Fruit fly (Drosophila melanogaster) whole organism, embryonic: Measurements from ENCODE around the gene Gk2.
A peak's percentile ranks its signal among the peaks of the same experiment; 100 is the strongest.

Source experiments
- Blimp-1 ChIP-seq: fragments of 200-800 bp; sonication (Bioruptor generic); optimal IDR thresholded peaks from 3 replicates; lab custom pipeline; 2018; ENCODE audit warnings: missing biosample characterization, missing genetic modification characterization, mild to moderate bottlenecking, moderate library complexity, missing genetic modification reagents
- CG10209 ChIP-seq: fragments of 200-800 bp; sonication (Bioruptor generic); optimal IDR thresholded peaks from 3 replicates; lab custom pipeline; 2017; ENCODE audit warnings: missing biosample characterization, mild to moderate bottlenecking, missing genetic modification characterization, missing genetic modification reagents
- CG10267 ChIP-seq: fragments of 200-800 bp; sonication (Bioruptor generic); optimal IDR thresholded peaks from 2 replicates; lab custom pipeline; 2018; ENCODE audit warnings: missing biosample characterization, mild to moderate bottlenecking, missing genetic modification characterization, moderate library complexity
- CG14050 ChIP-seq: fragments of 200-800 bp; sonication (Bioruptor generic); IDR thresholded peaks from 3 replicates; pipeline ENCODE4 v1.3.6; 2022; ENCODE audit warnings: missing biosample characterization, missing genetic modification characterization
- CG15073 ChIP-seq: fragments of 200-800 bp; sonication (Bioruptor generic); optimal IDR thresholded peaks from 2 replicates; lab custom pipeline; 2016; ENCODE audit warnings: missing biosample characterization, missing genetic modification characterization
- CG1603 ChIP-seq: fragments of 200-800 bp; sonication (Bioruptor generic); optimal IDR thresholded peaks from 2 replicates; lab custom pipeline; 2019; ENCODE audit warnings: missing biosample characterization, mild to moderate bottlenecking, missing genetic modification characterization, moderate library complexity
- CG2120 ChIP-seq: fragments of 200-800 bp; sonication (Bioruptor generic); optimal IDR thresholded peaks from 3 replicates; lab custom pipeline; 2016; ENCODE audit warnings: missing biosample characterization, missing genetic modification characterization
- CG2129 ChIP-seq: fragments of 200-800 bp; sonication (Bioruptor generic); IDR thresholded peaks from 2 replicates; pipeline ENCODE4 v1.3.6; 2022; ENCODE audit warnings: missing biosample characterization, missing genetic modification characterization; ENCODE audit not compliant: partially characterized antibody
- CG30431 ChIP-seq: fragments of 200-800 bp; sonication (Bioruptor generic); optimal IDR thresholded peaks from 2 replicates; lab custom pipeline; 2017; ENCODE audit warnings: missing biosample characterization, missing genetic modification characterization
- CG33213 ChIP-seq: fragments of 200-800 bp; sonication (Bioruptor generic); optimal IDR thresholded peaks from 3 replicates; lab custom pipeline; 2016; ENCODE audit warnings: missing biosample characterization, missing genetic modification characterization
- CG4328 ChIP-seq: fragments of 200-800 bp; sonication (Bioruptor generic); optimal IDR thresholded peaks from 3 replicates; lab custom pipeline; 2017; ENCODE audit warnings: missing biosample characterization, missing genetic modification reagents, missing genetic modification characterization
- CG4617 ChIP-seq: fragments of 200-800 bp; sonication (Bioruptor generic); optimal IDR thresholded peaks from 3 replicates; lab custom pipeline; 2016; ENCODE audit warnings: missing biosample characterization, missing genetic modification characterization, borderline replicate concordance
- CG6765 ChIP-seq: fragments of 200-800 bp; sonication (Bioruptor generic); optimal IDR thresholded peaks from 3 replicates; lab custom pipeline; 2017; ENCODE audit warnings: missing biosample characterization, mild to moderate bottlenecking, missing genetic modification characterization
- CG6854 ChIP-seq: fragments of 200-800 bp; sonication (Bioruptor generic); optimal IDR thresholded peaks from 3 replicates; lab custom pipeline; 2017; ENCODE audit warnings: missing biosample characterization, mild to moderate bottlenecking, missing genetic modification characterization
- CG7357 ChIP-seq: fragments of 200-800 bp; sonication (Bioruptor generic); IDR thresholded peaks from 3 replicates; pipeline ENCODE4 v1.3.6; 2022; ENCODE audit warnings: missing biosample characterization, missing genetic modification characterization
- CG7839 ChIP-seq: fragments of 200-800 bp; sonication (Bioruptor generic); optimal IDR thresholded peaks from 3 replicates; lab custom pipeline; 2018; ENCODE audit warnings: missing biosample characterization, mild to moderate bottlenecking, missing genetic modification characterization, moderate library complexity
- CG7987 ChIP-seq: fragments of 200-800 bp; sonication (Bioruptor generic); optimal IDR thresholded peaks from 2 replicates; lab custom pipeline; 2018; ENCODE audit warnings: missing biosample characterization, mild to moderate bottlenecking, missing genetic modification characterization, moderate library complexity
- CG8281 ChIP-seq: fragments of 200-800 bp; sonication (Bioruptor generic); optimal IDR thresholded peaks from 2 replicates; lab custom pipeline; 2018; ENCODE audit warnings: missing biosample characterization, mild to moderate bottlenecking, missing genetic modification characterization, moderate library complexity
- CG8388 ChIP-seq: fragments of 200-800 bp; sonication (Bioruptor generic); optimal IDR thresholded peaks from 2 replicates; lab custom pipeline; 2019; ENCODE audit warnings: missing biosample characterization, mild to moderate bottlenecking, missing genetic modification characterization, moderate library complexity
- CG9609 ChIP-seq: fragments of 200-800 bp; sonication (Bioruptor generic); optimal IDR thresholded peaks from 3 replicates; lab custom pipeline; 2016; ENCODE audit warnings: missing biosample characterization, missing genetic modification characterization
- Drgx ChIP-seq: fragments of 200-800 bp; sonication (Bioruptor generic); IDR thresholded peaks from 2 replicates; pipeline ENCODE4 v1.3.6; 2022; ENCODE audit warnings: missing biosample characterization, missing genetic modification characterization
- HLH4C ChIP-seq: fragments of 200-800 bp; sonication (Bioruptor generic); IDR thresholded peaks from 3 replicates; pipeline ENCODE4 v1.3.6; 2022; ENCODE audit warnings: missing biosample characterization, missing genetic modification characterization; ENCODE audit not compliant: partially characterized antibody
- Hand ChIP-seq: fragments of 200-800 bp; sonication (Bioruptor generic); optimal IDR thresholded peaks from 2 replicates; lab custom pipeline; 2017; ENCODE audit warnings: mild to moderate bottlenecking, missing biosample characterization, missing genetic modification reagents, missing genetic modification characterization
- HmgD ChIP-seq: fragments of 200-800 bp; sonication (Bioruptor generic); optimal IDR thresholded peaks from 3 replicates; lab custom pipeline; 2016; ENCODE audit warnings: missing biosample characterization, missing genetic modification characterization
- Hmr ChIP-seq: fragments of 200-800 bp; sonication (Bioruptor generic); optimal IDR thresholded peaks from 3 replicates; lab custom pipeline; 2017; ENCODE audit warnings: mild to moderate bottlenecking, missing biosample characterization, missing genetic modification reagents, missing genetic modification characterization
- Mes4 ChIP-seq: fragments of 200-800 bp; sonication (Bioruptor generic); optimal IDR thresholded peaks from 2 replicates; lab custom pipeline; 2016; ENCODE audit warnings: missing biosample characterization, missing genetic modification characterization
- Oli ChIP-seq: fragments of 200-800 bp; sonication (Bioruptor generic); optimal IDR thresholded peaks from 2 replicates; lab custom pipeline; 2018; ENCODE audit warnings: missing biosample characterization, mild to moderate bottlenecking, missing genetic modification characterization, moderate library complexity
- Six4 ChIP-seq: fragments of 200-800 bp; sonication (Bioruptor generic); optimal IDR thresholded peaks from 2 replicates; lab custom pipeline; 2016; ENCODE audit warnings: missing biosample characterization, missing genetic modification characterization
- Xrp1 ChIP-seq: fragments of 200-800 bp; sonication (Bioruptor generic); IDR thresholded peaks from 2 replicates; pipeline ENCODE4 v1.3.6; 2022; ENCODE audit warnings: missing biosample characterization, missing genetic modification characterization
- br ChIP-seq: fragments of >200 bp; optimal IDR thresholded peaks from 2 replicates; lab custom pipeline; 2017
- crc ChIP-seq: fragments of 200-800 bp; sonication (Bioruptor generic); optimal IDR thresholded peaks from 2 replicates; lab custom pipeline; 2016; ENCODE audit warnings: missing biosample characterization, missing genetic modification characterization
- crp ChIP-seq, 2 experiments: fragments of 200-800 bp; sonication (Bioruptor generic); optimal IDR thresholded peaks; 2 replicates in 1 of 2; 3 replicates in 1 of 2; lab custom pipeline; 2017; ENCODE audit warnings: missing biosample characterization in 2 of 2, missing genetic modification characterization in 2 of 2, mild to moderate bottlenecking in 1 of 2, moderate library complexity in 1 of 2
- eyg ChIP-seq: fragments of 200-800 bp; sonication (Bioruptor generic); optimal IDR thresholded peaks from 3 replicates; lab custom pipeline; 2016; ENCODE audit warnings: missing biosample characterization, missing genetic modification characterization
- fd3F ChIP-seq: fragments of 200-800 bp; sonication (Bioruptor generic); optimal IDR thresholded peaks from 2 replicates; lab custom pipeline; 2018; ENCODE audit warnings: missing biosample characterization, mild to moderate bottlenecking, missing genetic modification characterization, moderate library complexity
- fd64A ChIP-seq: fragments of 200-800 bp; sonication (Bioruptor generic); optimal IDR thresholded peaks from 3 replicates; lab custom pipeline; 2018; ENCODE audit warnings: missing biosample characterization, mild to moderate bottlenecking, missing genetic modification characterization
- fru ChIP-seq: fragments of >200 bp; optimal IDR thresholded peaks from 2 replicates; lab custom pipeline; 2017
- gsb-n ChIP-seq: fragments of 200-800 bp; sonication (Bioruptor generic); optimal IDR thresholded peaks from 3 replicates; lab custom pipeline; 2018; ENCODE audit warnings: missing biosample characterization, mild to moderate bottlenecking, missing genetic modification characterization
- gt ChIP-seq: fragments of 200-800 bp; sonication (Bioruptor generic); IDR thresholded peaks from 2 replicates; pipeline ENCODE4 v1.3.6; 2022; ENCODE audit warnings: missing biosample characterization, missing genetic modification characterization
- hbn ChIP-seq: fragments of 200-800 bp; sonication (Bioruptor generic); IDR thresholded peaks from 2 replicates; pipeline ENCODE4 v1.3.6; 2022; ENCODE audit warnings: missing biosample characterization, missing genetic modification characterization; ENCODE audit not compliant: partially characterized antibody
- mld ChIP-seq: fragments of 200-800 bp; sonication (Bioruptor generic); IDR thresholded peaks from 3 replicates; pipeline ENCODE4 v1.3.6; 2022; ENCODE audit warnings: missing biosample characterization, missing genetic modification characterization; ENCODE audit not compliant: partially characterized antibody
- nau ChIP-seq: fragments of 200-800 bp; sonication (Bioruptor generic); optimal IDR thresholded peaks from 3 replicates; lab custom pipeline; 2017; ENCODE audit warnings: missing biosample characterization, mild to moderate bottlenecking, missing genetic modification characterization, missing genetic modification reagents
- scrt ChIP-seq: fragments of 200-800 bp; sonication (Bioruptor generic); optimal IDR thresholded peaks from 2 replicates; lab custom pipeline; 2018; ENCODE audit warnings: missing biosample characterization, mild to moderate bottlenecking, missing genetic modification characterization, moderate library complexity
- sens ChIP-seq: fragments of 200-800 bp; sonication (Bioruptor generic); peaks from one replicate; lab custom pipeline; 2016; ENCODE audit warnings: missing biosample characterization, missing genetic modification characterization
- toy ChIP-seq: fragments of 200-800 bp; sonication (Bioruptor generic); IDR thresholded peaks from 2 replicates; pipeline ENCODE4 v1.3.6; 2022; ENCODE audit warnings: missing biosample characterization, missing genetic modification characterization
- tup ChIP-seq: fragments of 200-800 bp; sonication (Bioruptor generic); optimal IDR thresholded peaks from 2 replicates; lab custom pipeline; 2016; ENCODE audit warnings: missing biosample characterization, mild to moderate bottlenecking, missing genetic modification characterization, moderate library complexity
- wek ChIP-seq: fragments of 200-800 bp; sonication (Bioruptor generic); optimal IDR thresholded peaks from 3 replicates; lab custom pipeline; 2018; ENCODE audit warnings: missing biosample characterization, mild to moderate bottlenecking, missing genetic modification characterization, moderate library complexity
- zen2 ChIP-seq: fragments of 200-800 bp; sonication (Bioruptor generic); IDR thresholded peaks from 3 replicates; pipeline ENCODE4 v1.3.6; 2022; ENCODE audit warnings: missing biosample characterization, missing genetic modification characterization; ENCODE audit not compliant: partially characterized antibody
- zfh2 ChIP-seq: fragments of 200-800 bp; sonication (Bioruptor generic); optimal IDR thresholded peaks from 2 replicates; lab custom pipeline; 2016; ENCODE audit warnings: missing biosample characterization, missing genetic modification characterization

Gk2 gene

DNA sequence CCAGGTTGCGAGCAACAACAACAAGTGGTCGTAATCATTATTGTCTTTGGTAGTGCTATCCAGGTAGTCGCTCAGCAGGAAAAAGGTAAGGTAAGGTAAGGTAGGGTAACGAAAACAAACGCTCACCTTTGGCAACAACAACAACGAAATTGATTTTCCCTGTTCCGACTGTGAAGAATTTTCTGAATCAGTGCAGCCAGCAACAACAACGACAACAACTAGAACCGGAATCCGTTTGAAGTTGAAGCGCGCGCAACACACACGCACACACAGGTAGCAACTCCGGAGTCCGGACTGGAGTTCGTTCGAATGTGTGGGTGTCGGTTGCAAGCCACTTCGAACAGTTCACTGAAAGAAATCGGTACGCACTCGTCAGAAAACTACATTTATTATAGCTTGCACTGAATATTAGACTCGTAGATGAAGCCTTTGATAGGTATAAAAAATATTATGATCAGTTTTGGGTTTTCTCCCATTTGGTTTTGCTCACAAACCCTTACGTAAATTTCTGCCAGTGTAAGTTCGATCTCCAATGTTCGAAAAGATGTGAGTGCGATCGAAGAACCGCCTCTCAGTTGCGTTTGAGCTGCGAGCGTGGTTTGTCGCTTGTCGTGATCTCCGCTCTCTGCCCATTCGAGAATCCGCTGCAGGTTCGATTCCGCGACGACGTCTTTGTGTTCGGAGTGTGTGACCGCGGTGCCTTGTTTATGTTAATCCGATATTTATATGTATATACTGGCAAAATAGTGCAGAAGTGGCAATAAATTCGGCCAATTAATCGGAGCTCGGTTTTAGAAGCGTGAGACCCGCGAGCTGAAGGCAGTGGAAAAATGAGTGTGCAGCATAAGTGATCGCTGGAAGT is 8.4 kb downstream of the Gk2 start, which contains the start of gene CG13921 (continued):
- peak; percentile 95 for TF ChIP-seq wek (GFP tag; lab: Kevin White, UChicago)
- peak in 1 of 2 experiments; percentile 76 for TF ChIP-seq crp (GFP tag; optimal IDR thresholded peaks at IDR 0.05; lab: Kevin White, UChicago)
- peak; percentile 94 for TF ChIP-seq CG6765
- TF ChIP-seq CG33213 (GFP tag; lab: Kevin White, UChicago): peak; percentile 99
- no peak for TF ChIP-seq zen2
- TF ChIP-seq gsb-n (tag; lab: Kevin White, UChicago): peak; percentile 99
- TF ChIP-seq Xrp1 (GFP tag; lab: Robert Waterston, UW): peak; percentile 100
- TF ChIP-seq gt (GFP tag; lab: Robert Waterston, UW): peak; percentile 98
- TF ChIP-seq Six4 (GFP tag; lab: Kevin White, UChicago): peak; percentile 100
- TF ChIP-seq CG30431 (GFP tag; lab: Kevin White, UChicago): peak; percentile 99
- TF ChIP-seq zfh2: peak; percentile 97
- peak; percentile 98 for TF ChIP-seq CG2120 (GFP tag; lab: Kevin White, UChicago)
- peak; percentile 100 for TF ChIP-seq Drgx (GFP tag; lab: Robert Waterston, UW)
- TF ChIP-seq sens (GFP tag; lab: Kevin White, UChicago): peak; percentile 100
- peak; percentile 87 for TF ChIP-seq Hand (GFP tag; lab: Kevin White, UChicago)
- TF ChIP-seq eyg (GFP tag; lab: Kevin White, UChicago): peak; percentile 98
- peak; percentile 98 for TF ChIP-seq tup (GFP tag; lab: Kevin White, UChicago)
- TF ChIP-seq CG9609: peak; percentile 99
- TF ChIP-seq hbn (GFP tag; lab: Robert Waterston, UW): no peak
- TF ChIP-seq CG8281: peak; percentile 93
- TF ChIP-seq HmgD (GFP tag; lab: Kevin White, UChicago): peak; percentile 96
- TF ChIP-seq nau (GFP tag; lab: Kevin White, UChicago): no peak
- peak; percentile 99 for TF ChIP-seq CG7839 (tag; lab: Kevin White, UChicago)
- no peak for TF ChIP-seq HLH4C (GFP tag; lab: Robert Waterston, UW)
- TF ChIP-seq CG15073 (GFP tag; lab: Kevin White, UChicago): peak; percentile 91
- peak; percentile 95 for TF ChIP-seq CG4328 (GFP tag; lab: Kevin White, UChicago)
- TF ChIP-seq CG6854: peak; percentile 96
- TF ChIP-seq br (lab: Kevin White, UChicago): no peak
- TF ChIP-seq CG8388 (GFP tag; lab: Kevin White, UChicago): peak; percentile 99
- TF ChIP-seq CG10209 (GFP tag; lab: Kevin White, UChicago): peak; percentile 99
- TF ChIP-seq CG10267 (tag; lab: Kevin White, UChicago): peak; percentile 99
- peak; percentile 99 for TF ChIP-seq CG1603 (tag; lab: Kevin White, UChicago)
- peak; percentile 98 for TF ChIP-seq CG14050 (GFP tag; lab: Robert Waterston, UW)
- TF ChIP-seq CG7987: peak; percentile 98
- TF ChIP-seq fd64A (GFP tag; lab: Kevin White, UChicago): peak; percentile 98
- peak; percentile 98 for TF ChIP-seq Blimp-1
- TF ChIP-seq crc (GFP tag; lab: Kevin White, UChicago): peak; percentile 99
- TF ChIP-seq CG4617 (GFP tag; lab: Kevin White, UChicago): peak; percentile 99
- no peak for TF ChIP-seq fru (lab: Kevin White, UChicago)
- peak; percentile 99 for TF ChIP-seq Oli
- TF ChIP-seq scrt (GFP tag; lab: Kevin White, UChicago): peak; percentile 96
- TF ChIP-seq CG7357 (GFP tag; lab: Robert Waterston, UW): peak; percentile 96
- TF ChIP-seq fd3F (GFP tag; lab: Kevin White, UChicago): peak; percentile 96
- TF ChIP-seq toy: peak; percentile 98
- peak; percentile 98 for TF ChIP-seq Hmr (GFP tag; lab: Kevin White, UChicago)
- no peak for TF ChIP-seq mld
- TF ChIP-seq Mes4: peak; percentile 98
- TF ChIP-seq CG2129 (GFP tag; lab: Robert Waterston, UW): no peak
